Fruit fly (Drosophila melanogaster): ENCODE results near the gene CG43783.

Gene CG43783

DNA sequence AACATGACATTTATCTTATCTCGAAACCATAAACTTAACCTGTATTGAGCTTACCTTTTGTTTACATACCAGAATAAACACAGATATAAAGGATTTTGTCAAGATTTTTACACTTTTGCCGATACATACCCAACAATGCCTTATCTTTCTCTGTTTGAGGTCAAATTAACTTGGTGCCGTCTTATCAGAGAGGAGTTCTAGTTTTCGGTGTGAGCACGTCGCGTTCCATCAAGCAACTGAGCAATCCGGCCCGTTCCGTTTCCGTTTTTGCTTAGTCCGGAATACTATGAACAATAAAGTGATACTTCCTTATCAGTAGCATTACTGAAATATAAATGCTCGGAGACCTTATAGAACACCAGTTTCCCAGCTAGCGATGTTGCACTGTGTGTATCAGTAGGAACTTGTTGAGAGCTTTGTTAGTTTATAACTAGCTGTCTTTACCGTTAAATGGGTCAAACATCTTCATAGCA, 31.8 kb upstream of the CG43783 start, which contains the start of gene Galk (continued):
- TF ChIP-seq Xbp1 (GFP tag; optimal IDR thresholded peaks at IDR 0.05) (peak; percentile 61), CG34224 (GFP tag; IDR thresholded peaks at IDR 0.05; ENCODE audit: partially characterized antibody) (no peak), Fer1 (GFP tag; optimal IDR thresholded peaks at IDR 0.05) (peak; percentile 72), sens-2 (GFP tag; IDR thresholded peaks at IDR 0.05) (no peak; the same call in 1 of the 2 replicates), slou (GFP tag; optimal IDR thresholded peaks at IDR 0.05) (no peak), Six4 (GFP tag; optimal IDR thresholded peaks at IDR 0.05) (peak; percentile 18), CG18476 (GFP tag; optimal IDR thresholded peaks at IDR 0.05) (peak; percentile 8), Hr78 (GFP tag; optimal IDR thresholded peaks at IDR 0.05) (peak in 1 of 2 experiments; percentile 86), CG6854 (GFP tag; optimal IDR thresholded peaks at IDR 0.05) (peak; percentile 51), Dbx (GFP tag; IDR thresholded peaks at IDR 0.05) (peak; percentile 75; the same call in 2 of the 3 replicates), ATbp (GFP tag; optimal IDR thresholded peaks at IDR 0.05) (peak; percentile 83), bsh (GFP tag; optimal IDR thresholded peaks at IDR 0.05) (peak in 1 of 2 experiments; percentile 49), Hey (tag; optimal IDR thresholded peaks at IDR 0.05) (peak; percentile 11), CG12155 (GFP tag; optimal IDR thresholded peaks at IDR 0.05) (peak; percentile 57), Fer2 (tag; optimal IDR thresholded peaks at IDR 0.05) (no peak), CG6765 (GFP tag; optimal IDR thresholded peaks at IDR 0.05) (peak; percentile 68), CG11695 (GFP tag; IDR thresholded peaks at IDR 0.05) (peak; percentile 38; the same call in 1 of the 3 replicates), TFAM (GFP tag; optimal IDR thresholded peaks at IDR 0.05) (no peak), twi (tag; optimal IDR thresholded peaks at IDR 0.05) (no peak), Dip2 (GFP tag; IDR thresholded peaks at IDR 0.05) (no peak), CG2678 (tag; optimal IDR thresholded peaks at IDR 0.05) (peak; percentile 76), tin (GFP tag; optimal IDR thresholded peaks at IDR 0.05) (peak; percentile 50), CG5245 (GFP tag; optimal IDR thresholded peaks at IDR 0.05) (no peak), nmo (GFP tag; optimal IDR thresholded peaks at IDR 0.05) (no peak), btn (GFP tag; optimal IDR thresholded peaks at IDR 0.05) (no peak), exex (tag; optimal IDR thresholded peaks at IDR 0.05) (peak; percentile 81), CG15601 (tag; optimal IDR thresholded peaks at IDR 0.05) (peak; percentile 82), CG12236 (GFP tag; optimal IDR thresholded peaks at IDR 0.05) (no peak), CG7745 (tag; optimal IDR thresholded peaks at IDR 0.05) (no peak), trem (tag; optimal IDR thresholded peaks at IDR 0.05) (no peak), Blimp-1 (GFP tag; optimal IDR thresholded peaks at IDR 0.05) (peak; percentile 38), CG7271 (tag; optimal IDR thresholded peaks at IDR 0.05) (no peak), klu (GFP tag; IDR thresholded peaks at IDR 0.05) (no peak), CG17186 (GFP tag; optimal IDR thresholded peaks at IDR 0.05) (no peak), Hr3 (GFP tag; optimal IDR thresholded peaks at IDR 0.05) (peak; percentile 45), crc (GFP tag; optimal IDR thresholded peaks at IDR 0.05) (no peak), CG12769 (tag; optimal IDR thresholded peaks at IDR 0.05) (peak; percentile 88), dmrt99B (tag; optimal IDR thresholded peaks at IDR 0.05) (no peak), tap (tag; optimal IDR thresholded peaks at IDR 0.05) (peak; percentile 48), Nf-YC (tag; optimal IDR thresholded peaks at IDR 0.05) (peak; percentile 5), emc (GFP tag; optimal IDR thresholded peaks at IDR 0.05) (peak; percentile 1), zfh1 (GFP tag; IDR thresholded peaks at IDR 0.05) (peak; percentile 53; the same call in 2 of the 3 replicates), Nf-YB (GFP tag; optimal IDR thresholded peaks at IDR 0.05) (no peak), Lpt (GFP tag; optimal IDR thresholded peaks at IDR 0.05) (no peak), abd-A (tag; optimal IDR thresholded peaks at IDR 0.05) (no peak), CG32772 (GFP tag; IDR thresholded peaks at IDR 0.05) (peak; percentile 50), CG17802 (tag; optimal IDR thresholded peaks at IDR 0.05) (peak; percentile 25), CG10147 (GFP tag; optimal IDR thresholded peaks at IDR 0.05) (no peak), repo (GFP tag; optimal IDR thresholded peaks at IDR 0.05) (peak; percentile 18), Abd-B (GFP tag; optimal IDR thresholded peaks at IDR 0.05) (no peak)

Measured in whole organism, embryonic.